Worm (Caenorhabditis elegans) whole organism, L4 larva: ENCODE data around the gene Y66A7A.7.

Experiments
- aha-1 ChIP-seq: fragments of 150-350 bp; peaks from one replicate; lab custom pipeline; 2014; ENCODE audit warnings: missing biosample characterization, missing genetic modification characterization
- lin-1 ChIP-seq: fragments of 200-800 bp; sonication (Bioruptor generic); IDR thresholded peaks from 2 replicates; pipeline ENCODE4 v1.3.6; 2022; ENCODE audit warnings: missing genetic modification reagents, missing genetic modification characterization, missing compliant biosample characterization
- lin-13 ChIP-seq: fragments of 150-350 bp; optimal IDR thresholded peaks from 2 replicates; lab custom pipeline; 2014; ENCODE audit warnings: missing biosample characterization, missing genetic modification reagents, missing genetic modification characterization
- nhr-237 ChIP-seq: sonication (generic microtip); optimal IDR thresholded peaks from 2 replicates; lab custom pipeline; 2017; ENCODE audit warnings: missing biosample characterization, missing genetic modification characterization
- pha-4 ChIP-seq, 2 experiments: fragments of 150-350 bp in 1 of 2; fragments of 200-800 bp in 1 of 2; sonication (Bioruptor generic) in 1 of 2; IDR thresholded peaks in 1 of 2; optimal IDR thresholded peaks in 1 of 2; 2 replicates each; pipeline versions ENCODE4 v1.3.6 to Lab custom; 2014 to 2022; ENCODE audit warnings: missing genetic modification characterization in 2 of 2, missing genetic modification reagents in 2 of 2, missing biosample characterization in 1 of 2, missing compliant biosample characterization in 1 of 2
- vab-7 ChIP-seq: fragments of 200-800 bp; sonication (Bioruptor generic); IDR thresholded peaks from 2 replicates; pipeline ENCODE4 v1.3.6; 2022; ENCODE audit warnings: missing genetic modification reagents, missing genetic modification characterization, missing compliant biosample characterization
- zip-11 ChIP-seq: fragments of 200-800 bp; sonication (Bioruptor generic); IDR thresholded peaks from 2 replicates; pipeline ENCODE4 v1.3.6; 2022; ENCODE audit warnings: missing genetic modification characterization, missing compliant biosample characterization

DNA sequence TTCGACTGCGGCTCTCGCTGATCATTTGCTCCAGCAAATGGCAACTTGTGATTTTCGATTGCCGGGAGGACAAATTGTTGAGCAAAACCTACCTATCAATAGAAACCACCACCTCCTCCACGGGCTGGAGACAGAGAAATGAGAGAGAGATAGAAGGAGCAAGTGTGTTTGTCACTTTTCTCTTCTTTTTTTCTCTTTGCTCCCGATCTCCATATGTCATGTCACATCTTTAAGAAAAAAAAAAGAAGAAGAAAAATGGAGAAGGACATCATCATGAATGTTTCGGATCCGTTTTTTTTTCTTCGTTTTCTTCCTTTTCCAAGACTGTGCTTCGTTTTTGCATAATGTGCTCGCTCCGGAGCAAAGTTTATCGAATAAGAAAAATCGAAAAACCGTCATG lies 31.5 kb upstream of the Y66A7A.7 start:
- TF ChIP-seq vab-7 (GFP tag; lab: Robert Waterston, UW), result no peak
- TF ChIP-seq lin-1 (GFP tag; lab: Robert Waterston, UW), result no peak
- no peak for TF ChIP-seq zip-11 (GFP tag; lab: Robert Waterston, UW)
- TF ChIP-seq lin-13 (GFP tag; lab: Kevin White, UChicago), result no peak
- no peak for TF ChIP-seq pha-4 (GFP tag; IDR thresholded peaks at IDR 0.05; lab: Robert Waterston, UW)
- no peak for TF ChIP-seq pha-4 (tag; optimal IDR thresholded peaks at IDR 0.05; lab: Kevin White, UChicago)
- TF ChIP-seq nhr-237, result no peak
- no peak for TF ChIP-seq aha-1 (tag; lab: Kevin White, UChicago)
